Worm (Caenorhabditis elegans) whole organism, young adult: ENCODE data around the gene F18E9.3.
"Not testable (repeated sequence)": the region's sequence is repeated elsewhere in the genome, so short reads cannot be mapped to it uniquely, and the experiment has no call there.

Source experiments
- B0019.2 ChIP-seq: fragments of 200-800 bp; sonication (Bioruptor generic); conservative IDR thresholded peaks from 2 replicates; pipeline ENCODE4 v1.3.6; 2022; ENCODE audit warnings: missing genetic modification reagents, missing genetic modification characterization, missing compliant biosample characterization
- B0336.3 ChIP-seq: fragments of 200-800 bp; sonication (Bioruptor generic); IDR thresholded peaks from 2 replicates; pipeline ENCODE4 v1.3.6; 2022; ENCODE audit warnings: missing genetic modification characterization, missing compliant biosample characterization
- D2030.7 ChIP-seq: fragments of 200-800 bp; sonication (Bioruptor generic); IDR thresholded peaks from 2 replicates; pipeline ENCODE4 v1.3.6; 2022; ENCODE audit warnings: missing genetic modification reagents, missing genetic modification characterization, missing compliant biosample characterization
- F23B12.7 ChIP-seq: sonication (generic microtip); optimal IDR thresholded peaks from 2 replicates; lab custom pipeline; 2017; ENCODE audit warnings: missing genetic modification characterization, mild to moderate bottlenecking, missing compliant biosample characterization, antibody characterized with exemption, moderate library complexity; ENCODE audit not compliant: insufficient read depth
- F33H1.4 ChIP-seq: fragments of 200-800 bp; sonication (Bioruptor generic); IDR thresholded peaks from 2 replicates; pipeline ENCODE4 v1.3.6; 2022; ENCODE audit warnings: missing genetic modification reagents, missing genetic modification characterization, missing compliant biosample characterization
- F39B2.1 ChIP-seq: fragments of 200-800 bp; sonication (Bioruptor generic); IDR thresholded peaks from 2 replicates; pipeline ENCODE4 v1.3.6; 2022; ENCODE audit warnings: missing genetic modification reagents, missing genetic modification characterization, missing compliant biosample characterization
- Y53F4B.3 ChIP-seq: fragments of 200-800 bp; sonication (Bioruptor generic); IDR thresholded peaks from 2 replicates; pipeline ENCODE4 v1.3.6; 2022; ENCODE audit warnings: missing genetic modification reagents, missing genetic modification characterization, missing compliant biosample characterization
- Y56A3A.18 ChIP-seq: fragments of 200-800 bp; sonication (Bioruptor generic); IDR thresholded peaks from 2 replicates; pipeline ENCODE4 v1.3.6; 2022; ENCODE audit warnings: missing genetic modification reagents, missing genetic modification characterization, missing compliant biosample characterization
- akir-1 ChIP-seq: fragments of 200-800 bp; sonication (Bioruptor generic); optimal IDR thresholded peaks from 2 replicates; lab custom pipeline; 2018; ENCODE audit warnings: mild to moderate bottlenecking, missing genetic modification characterization, moderate library complexity, missing compliant biosample characterization
- aptf-2 ChIP-seq: fragments of 200-800 bp; sonication (Bioruptor generic); conservative IDR thresholded peaks from 2 replicates; pipeline ENCODE4 v1.3.6; 2022; ENCODE audit warnings: missing genetic modification reagents, missing genetic modification characterization, missing compliant biosample characterization
- attf-3 ChIP-seq: fragments of 200-800 bp; sonication (Bioruptor generic); conservative IDR thresholded peaks from 2 replicates; pipeline ENCODE4 v1.3.6; 2022; ENCODE audit warnings: missing genetic modification reagents, missing genetic modification characterization, missing compliant biosample characterization
- bed-1 ChIP-seq: fragments of 200-800 bp; sonication (Bioruptor generic); IDR thresholded peaks from 2 replicates; pipeline ENCODE4 v1.3.6; 2022; ENCODE audit warnings: missing genetic modification reagents, missing genetic modification characterization, missing compliant biosample characterization
- cebp-2 ChIP-seq: fragments of 200-800 bp; sonication (Bioruptor generic); IDR thresholded peaks from 2 replicates; pipeline ENCODE4 v1.3.6; 2022; ENCODE audit warnings: missing genetic modification characterization, missing compliant biosample characterization
- ceh-100 ChIP-seq: fragments of 200-800 bp; sonication (Bioruptor generic); IDR thresholded peaks from 2 replicates; pipeline ENCODE4 v1.3.6; 2022; ENCODE audit warnings: missing genetic modification reagents, missing genetic modification characterization, missing compliant biosample characterization
- ceh-40 ChIP-seq: fragments of 200-800 bp; sonication (Bioruptor generic); IDR thresholded peaks from 2 replicates; pipeline ENCODE4 v1.3.6; 2022; ENCODE audit warnings: missing genetic modification characterization, missing compliant biosample characterization
- ceh-79 ChIP-seq: sonication (generic microtip); optimal IDR thresholded peaks from 2 replicates; lab custom pipeline; 2017; ENCODE audit warnings: mild to moderate bottlenecking, missing genetic modification characterization, missing compliant biosample characterization
- chd-7 ChIP-seq: sonication (generic microtip); optimal IDR thresholded peaks from 2 replicates; lab custom pipeline; 2016; ENCODE audit warnings: mild to moderate bottlenecking, missing genetic modification characterization, moderate library complexity, missing compliant biosample characterization
- dox-1 ChIP-seq: fragments of 200-800 bp; sonication (Bioruptor generic); IDR thresholded peaks from 2 replicates; pipeline ENCODE4 v1.3.6; 2022; ENCODE audit warnings: missing genetic modification reagents, missing genetic modification characterization, missing compliant biosample characterization
- egl-18 ChIP-seq: fragments of 200-800 bp; sonication (Bioruptor generic); IDR thresholded peaks from 2 replicates; pipeline ENCODE4 v1.3.6; 2022; ENCODE audit warnings: missing genetic modification reagents, missing genetic modification characterization, missing compliant biosample characterization
- egrh-3 ChIP-seq: fragments of 200-800 bp; sonication (Bioruptor generic); IDR thresholded peaks from 2 replicates; pipeline ENCODE4 v1.3.6; 2022; ENCODE audit warnings: missing genetic modification reagents, missing genetic modification characterization, missing compliant biosample characterization
- ekl-4 ChIP-seq: fragments of 200-800 bp; sonication (Bioruptor generic); IDR thresholded peaks from 2 replicates; pipeline ENCODE4 v1.3.6; 2022; ENCODE audit warnings: missing genetic modification reagents, missing genetic modification characterization, missing compliant biosample characterization
- fkh-3 ChIP-seq: sonication (generic microtip); optimal IDR thresholded peaks from 2 replicates; lab custom pipeline; 2016; ENCODE audit warnings: mild to moderate bottlenecking, missing genetic modification characterization, missing compliant biosample characterization
- gei-17 ChIP-seq: fragments of 200-800 bp; sonication (Bioruptor generic); optimal IDR thresholded peaks from 2 replicates; lab custom pipeline; 2018; ENCODE audit warnings: mild to moderate bottlenecking, missing genetic modification characterization, missing compliant biosample characterization
- him-1 ChIP-seq: sonication (generic microtip); optimal IDR thresholded peaks from 2 replicates; lab custom pipeline; 2016; ENCODE audit warnings: missing genotype, missing genetic modification reagents, missing genetic modification characterization, missing compliant biosample characterization
- hlh-12 ChIP-seq: sonication (generic microtip); optimal IDR thresholded peaks from 2 replicates; lab custom pipeline; 2016; ENCODE audit warnings: missing genetic modification characterization, missing compliant biosample characterization
- hlh-26 ChIP-seq: fragments of 200-800 bp; sonication (Bioruptor generic); conservative IDR thresholded peaks from 2 replicates; pipeline ENCODE4 v1.3.6; 2022; ENCODE audit warnings: missing genetic modification reagents, missing genetic modification characterization, missing compliant biosample characterization
- hmg-20 ChIP-seq: fragments of 200-800 bp; sonication (Bioruptor generic); IDR thresholded peaks from 2 replicates; pipeline ENCODE4 v1.3.6; 2022; ENCODE audit warnings: missing genetic modification reagents, missing genetic modification characterization, missing compliant biosample characterization
- lsl-1 ChIP-seq: fragments of 200-800 bp; sonication (Bioruptor generic); optimal IDR thresholded peaks from 2 replicates; lab custom pipeline; 2018; ENCODE audit warnings: mild to moderate bottlenecking, missing genetic modification characterization, moderate library complexity, missing compliant biosample characterization
- mcd-1 ChIP-seq: fragments of 200-800 bp; sonication (Bioruptor generic); IDR thresholded peaks from 2 replicates; pipeline ENCODE4 v1.3.6; 2022; ENCODE audit warnings: missing genetic modification reagents, missing genetic modification characterization, missing compliant biosample characterization
- mel-28 ChIP-seq: sonication (generic microtip); optimal IDR thresholded peaks from 2 replicates; lab custom pipeline; 2016; ENCODE audit warnings: borderline replicate concordance, mild to moderate bottlenecking, missing genetic modification characterization, missing compliant biosample characterization
- nfyb-1 ChIP-seq: fragments of 200-800 bp; sonication (Bioruptor generic); IDR thresholded peaks from 2 replicates; pipeline ENCODE4 v1.3.6; 2022; ENCODE audit warnings: missing genetic modification reagents, missing genetic modification characterization, missing compliant biosample characterization
- nhr-27 ChIP-seq: fragments of 200-800 bp; sonication (Bioruptor generic); optimal IDR thresholded peaks from 2 replicates; lab custom pipeline; 2018; ENCODE audit warnings: mild to moderate bottlenecking, missing genetic modification characterization, moderate library complexity, missing compliant biosample characterization
- pbrm-1 ChIP-seq: fragments of 200-800 bp; sonication (Bioruptor generic); IDR thresholded peaks from 2 replicates; pipeline ENCODE4 v1.3.6; 2022; ENCODE audit warnings: missing genetic modification reagents, missing genetic modification characterization, missing compliant biosample characterization
- pha-4 ChIP-seq: fragments of 150-350 bp; sonication (generic microtip); optimal IDR thresholded peaks from 2 replicates; lab custom pipeline; 2014; ENCODE audit warnings: missing biosample characterization, missing genetic modification reagents, missing genetic modification characterization
- rcor-1 ChIP-seq: fragments of 200-800 bp; sonication (Bioruptor generic); IDR thresholded peaks from 2 replicates; pipeline ENCODE4 v1.3.6; 2022; ENCODE audit warnings: missing genetic modification reagents, missing genetic modification characterization, missing compliant biosample characterization
- repo-1 ChIP-seq: sonication (generic microtip); optimal IDR thresholded peaks from 2 replicates; lab custom pipeline; 2017; ENCODE audit warnings: mild to moderate bottlenecking, missing genetic modification characterization, missing compliant biosample characterization
- snpc-1.1 ChIP-seq: sonication (generic microtip); optimal IDR thresholded peaks from 2 replicates; lab custom pipeline; 2017; ENCODE audit warnings: missing genetic modification characterization, mild to moderate bottlenecking, missing compliant biosample characterization, antibody characterized with exemption, moderate library complexity, missing genotype, missing genetic modification reagents; ENCODE audit not compliant: insufficient read depth
- sptf-2 ChIP-seq: fragments of 200-800 bp; sonication (Bioruptor generic); optimal IDR thresholded peaks from 2 replicates; lab custom pipeline; 2018; ENCODE audit warnings: mild to moderate bottlenecking, missing genetic modification characterization, missing compliant biosample characterization
- tbp1 ChIP-seq: fragments of 200-800 bp; sonication (Bioruptor generic); optimal IDR thresholded peaks from 2 replicates; lab custom pipeline; 2018; ENCODE audit warnings: mild to moderate bottlenecking, missing genetic modification characterization, missing compliant biosample characterization
- unc-130 ChIP-seq: sonication (generic microtip); optimal IDR thresholded peaks from 2 replicates; lab custom pipeline; 2016; ENCODE audit warnings: missing genetic modification reagents, missing genetic modification characterization, missing compliant biosample characterization
- ztf-18 ChIP-seq: sonication (generic microtip); optimal IDR thresholded peaks from 2 replicates; lab custom pipeline; 2016; ENCODE audit warnings: missing genotype, mild to moderate bottlenecking, missing genetic modification characterization, missing compliant biosample characterization
- ztf-25 ChIP-seq: fragments of 200-800 bp; sonication (Bioruptor generic); IDR thresholded peaks from 2 replicates; pipeline ENCODE4 v1.3.6; 2022; ENCODE audit warnings: missing genetic modification reagents, missing genetic modification characterization, missing compliant biosample characterization

F18E9.3 gene

ce11 chrX:8610606-8611005 is 24.7 kb downstream of the F18E9.3 start, which contains the start of gene K01A12.4:
Gene K01A12.4 (plus strand): TSS chrX:8610906.
- TF ChIP-seq attf-3, B0019.2, dox-1 (GFP tag; lab: Robert Waterston, UW): not testable (repeated sequence)
- TF ChIP-seq, all 124 proteins: peak for 0; not testable (repeated sequence) for 124

- TF ChIP-seq ztf-18 (tag; lab: Kevin White, UChicago) (no peak), tbp1 (GFP tag; lab: Kevin White, UChicago) (no peak), F39B2.1 (GFP tag; lab: Robert Waterston, UW) (no peak), akir-1 (GFP tag; lab: Kevin White, UChicago) (no peak), hlh-12 (tag; lab: Kevin White, UChicago) (no peak), sptf-2 (GFP tag; lab: Kevin White, UChicago) (no peak), B0336.3 (GFP tag; lab: Robert Waterston, UW) (no peak), rcor-1 (no peak), nhr-27 (no peak)
Measured at ce11 chrX:8612278-8612677, 26.3 kb downstream of the F18E9.3 start.

ce11 chrX:8613053-8613452 is 27.1 kb downstream of the F18E9.3 start, which contains the start of gene K01A12.2:
Gene K01A12.2 (plus strand): TSS chrX:8613353.
- TF ChIP-seq B0019.2 (GFP tag; lab: Robert Waterston, UW), result no peak
- TF ChIP-seq gei-17, result no peak
- no peak for TF ChIP-seq ceh-100 (GFP tag; lab: Robert Waterston, UW)
- no peak for TF ChIP-seq aptf-2 (GFP tag; lab: Robert Waterston, UW)
- no peak for TF ChIP-seq hmg-20
- no peak for TF ChIP-seq sptf-2 (GFP tag; lab: Kevin White, UChicago)
- TF ChIP-seq pha-4 (tag; lab: Kevin White, UChicago), result no peak
- no peak for TF ChIP-seq pbrm-1
- TF ChIP-seq Y56A3A.18 (GFP tag; lab: Robert Waterston, UW), result no peak
- TF ChIP-seq egrh-3 (GFP tag; lab: Robert Waterston, UW), result no peak
- no peak for TF ChIP-seq F33H1.4 (GFP tag; lab: Robert Waterston, UW)
- TF ChIP-seq ekl-4 (GFP tag; lab: Robert Waterston, UW), result no peak
- TF ChIP-seq unc-130 (GFP tag; lab: Kevin White, UChicago), result no peak
- no peak for TF ChIP-seq cebp-2 (GFP tag; lab: Robert Waterston, UW)
- TF ChIP-seq tbp1 (GFP tag; lab: Kevin White, UChicago), result no peak
- TF ChIP-seq egl-18 (GFP tag; lab: Robert Waterston, UW), result no peak

DNA sequence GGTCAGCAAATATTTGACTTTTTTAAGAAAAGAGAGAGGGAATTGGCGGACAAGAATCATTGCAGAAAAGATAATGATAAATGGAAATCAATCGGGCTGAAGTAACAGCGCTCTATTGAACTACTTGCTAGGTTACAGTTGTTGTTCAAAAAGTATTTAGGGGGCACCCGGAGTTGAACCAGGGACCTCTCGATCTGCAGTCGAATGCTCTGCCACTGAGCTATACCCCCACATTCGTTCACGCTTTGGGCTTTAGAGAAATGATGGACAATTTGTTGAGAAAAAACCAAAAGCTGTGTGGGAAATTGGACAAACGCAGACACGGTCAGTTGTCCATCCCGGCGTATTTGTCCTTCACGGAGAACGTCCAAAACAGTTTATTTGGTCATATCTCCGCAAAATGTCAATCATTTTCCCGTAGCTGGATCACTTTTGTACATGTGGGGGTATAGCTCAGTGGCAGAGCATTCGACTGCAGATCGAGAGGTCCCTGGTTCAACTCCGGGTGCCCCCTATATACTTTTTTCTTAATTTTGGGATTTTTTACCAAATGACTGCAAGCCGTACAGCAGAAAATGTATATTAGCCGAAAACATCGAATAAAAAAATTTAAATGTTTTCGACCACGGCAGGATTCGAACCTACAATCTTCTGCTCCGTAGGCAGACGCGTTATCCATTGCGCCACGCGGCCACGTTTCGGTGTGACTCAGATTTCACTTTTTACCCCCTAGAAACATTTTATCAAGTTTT is 38.1 kb downstream of the F18E9.3 start:
- TF ChIP-seq fkh-3 (no peak), ztf-25 (GFP tag; lab: Robert Waterston, UW) (0 out of 2 replicates have a peak, but pooled peaks have one; percentile 15), nfyb-1 (peak; percentile 79), repo-1 (peak; percentile 23), chd-7 (tag; lab: Kevin White, UChicago) (peak; percentile 37), bed-1 (GFP tag; lab: Robert Waterston, UW) (no peak), hlh-26 (GFP tag; lab: Robert Waterston, UW) (no peak), ceh-79 (tag; lab: Kevin White, UChicago) (no peak), ceh-40 (peak; percentile 79), mcd-1 (peak; percentile 73), sptf-2 (GFP tag; lab: Kevin White, UChicago) (peak; percentile 56), lsl-1 (no peak), D2030.7 (GFP tag; lab: Robert Waterston, UW) (peak; percentile 80), snpc-1.1 (no peak), B0019.2 (GFP tag; lab: Robert Waterston, UW) (no peak), him-1 (tag; lab: Kevin White, UChicago) (peak; percentile 13), Y53F4B.3 (GFP tag; lab: Robert Waterston, UW) (peak; percentile 37; the same call in 1 of the 2 replicates), mel-28 (tag; lab: Kevin White, UChicago) (no peak), F23B12.7 (tag; lab: Kevin White, UChicago) (no peak)
